Fruit fly (Drosophila melanogaster): ENCODE measurements around the gene Tsp29Fa.

DNA sequence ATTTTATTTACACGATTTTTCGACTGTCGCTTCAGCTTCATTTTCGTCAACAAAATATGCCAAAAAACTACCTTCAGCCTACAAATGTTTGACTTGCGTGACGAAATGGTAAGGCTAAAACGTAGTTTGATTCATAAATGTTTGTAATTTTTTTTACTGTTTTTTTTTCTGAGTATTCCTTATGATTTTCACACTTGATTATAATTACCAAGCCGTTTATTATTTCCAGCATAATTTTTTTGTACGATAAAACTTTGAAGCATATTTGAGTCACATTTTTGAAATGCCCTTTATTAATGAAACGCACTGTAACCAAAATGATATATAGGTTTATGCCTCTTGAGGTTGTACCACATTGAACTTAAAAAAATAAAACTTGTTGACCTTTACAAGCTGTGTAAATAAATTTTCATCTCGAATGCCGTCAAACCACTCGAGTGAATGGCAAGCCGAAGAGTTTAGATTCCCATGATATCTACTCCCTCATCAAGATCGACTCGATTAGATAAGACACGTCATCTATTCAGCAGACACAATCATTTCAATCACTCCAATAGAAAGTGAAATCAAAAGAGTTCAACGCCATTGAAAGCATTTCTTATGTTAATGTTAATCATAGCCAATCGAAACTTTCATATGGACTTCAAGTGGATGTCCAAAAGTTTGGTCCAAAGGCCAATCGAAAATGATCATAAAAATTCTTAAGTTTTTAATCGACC is 49.0 kb downstream of the Tsp29Fa start:
- TF ChIP-seq lola (GFP tag; optimal IDR thresholded peaks at IDR 0.05) (no peak), Hr78 (GFP tag; optimal IDR thresholded peaks at IDR 0.05) (no peak), Hr83 (GFP tag; optimal IDR thresholded peaks at IDR 0.05; ENCODE audit: poor library complexity, severe bottlenecking) (no peak), psq (GFP tag; optimal IDR thresholded peaks at IDR 0.05) (no peak), woc (GFP tag; optimal IDR thresholded peaks at IDR 0.05) (no peak), Dfd (GFP tag; optimal IDR thresholded peaks at IDR 0.05) (no peak), br (GFP tag; optimal IDR thresholded peaks at IDR 0.05) (no peak), usp (GFP tag; optimal IDR thresholded peaks at IDR 0.05) (no peak), OdsH (GFP tag; optimal IDR thresholded peaks at IDR 0.05) (no peak)
